Worm (Caenorhabditis elegans) whole organism, young adult: ENCODE results near the gene srx-82.

Source experiments
- C06A6.2 ChIP-seq: fragments of 200-800 bp; sonication (Bioruptor generic); conservative IDR thresholded peaks from 2 replicates; pipeline ENCODE4 v1.3.6; 2022; ENCODE audit warnings: missing genetic modification characterization, missing compliant biosample characterization
- D2030.7 ChIP-seq: fragments of 200-800 bp; sonication (Bioruptor generic); IDR thresholded peaks from 2 replicates; pipeline ENCODE4 v1.3.6; 2022; ENCODE audit warnings: missing genetic modification reagents, missing genetic modification characterization, missing compliant biosample characterization
- F23B12.7 ChIP-seq: sonication (generic microtip); optimal IDR thresholded peaks from 2 replicates; lab custom pipeline; 2017; ENCODE audit warnings: missing genetic modification characterization, mild to moderate bottlenecking, missing compliant biosample characterization, antibody characterized with exemption, moderate library complexity; ENCODE audit not compliant: insufficient read depth
- F37B4.10 ChIP-seq: fragments of 200-800 bp; sonication (Bioruptor generic); IDR thresholded peaks from 2 replicates; pipeline ENCODE4 v1.3.6; 2022; ENCODE audit warnings: missing genetic modification characterization, missing compliant biosample characterization
- F49E8.2 ChIP-seq: sonication (generic microtip); optimal IDR thresholded peaks from 3 replicates; lab custom pipeline; 2017; ENCODE audit warnings: missing genetic modification characterization, mild to moderate bottlenecking, missing compliant biosample characterization, antibody characterized with exemption, moderate library complexity; ENCODE audit not compliant: insufficient read depth
- F52B5.7 ChIP-seq: sonication (generic microtip); optimal IDR thresholded peaks from 2 replicates; lab custom pipeline; 2016; ENCODE audit warnings: mild to moderate bottlenecking, missing genetic modification characterization, missing compliant biosample characterization
- F55B11.4 ChIP-seq: sonication (generic microtip); optimal IDR thresholded peaks from 2 replicates; lab custom pipeline; 2016; ENCODE audit warnings: missing compliant biosample characterization, missing genetic modification characterization, borderline replicate concordance; ENCODE audit not compliant: insufficient read depth
- K11D2.4 ChIP-seq: fragments of 200-800 bp; sonication (Bioruptor generic); IDR thresholded peaks from 2 replicates; pipeline ENCODE4 v1.3.6; 2022; ENCODE audit warnings: missing genetic modification reagents, missing genetic modification characterization, missing compliant biosample characterization
- Y95B8A.8 ChIP-seq: fragments of 200-800 bp; sonication (Bioruptor generic); IDR thresholded peaks from 2 replicates; pipeline ENCODE4 v1.3.6; 2022; ENCODE audit warnings: missing genetic modification reagents, missing genetic modification characterization, missing compliant biosample characterization
- ama-1 ChIP-seq, 3 experiments: fragments of 150-350 bp in 1 of 3; sonication (generic microtip) in 2 of 3; optimal IDR thresholded peaks; 2 replicates each; lab custom pipeline; 2014 to 2018; ENCODE audit warnings: missing biosample characterization in 2 of 3, missing genetic modification characterization in 2 of 3, missing genetic modification reagents in 2 of 3
- aptf-3 ChIP-seq: fragments of 200-800 bp; sonication (Bioruptor generic); IDR thresholded peaks from 2 replicates; pipeline ENCODE4 v1.3.6; 2022; ENCODE audit warnings: missing genetic modification characterization, missing compliant biosample characterization
- attf-3 ChIP-seq: fragments of 200-800 bp; sonication (Bioruptor generic); conservative IDR thresholded peaks from 2 replicates; pipeline ENCODE4 v1.3.6; 2022; ENCODE audit warnings: missing genetic modification reagents, missing genetic modification characterization, missing compliant biosample characterization
- attf-5 ChIP-seq: fragments of 200-800 bp; sonication (Bioruptor generic); optimal IDR thresholded peaks from 2 replicates; lab custom pipeline; 2018; ENCODE audit warnings: mild to moderate bottlenecking, missing genetic modification characterization, missing compliant biosample characterization
- cebp-2 ChIP-seq: fragments of 200-800 bp; sonication (Bioruptor generic); IDR thresholded peaks from 2 replicates; pipeline ENCODE4 v1.3.6; 2022; ENCODE audit warnings: missing genetic modification characterization, missing compliant biosample characterization
- ceh-40 ChIP-seq: fragments of 200-800 bp; sonication (Bioruptor generic); IDR thresholded peaks from 2 replicates; pipeline ENCODE4 v1.3.6; 2022; ENCODE audit warnings: missing genetic modification characterization, missing compliant biosample characterization
- ceh-79 ChIP-seq: sonication (generic microtip); optimal IDR thresholded peaks from 2 replicates; lab custom pipeline; 2017; ENCODE audit warnings: mild to moderate bottlenecking, missing genetic modification characterization, missing compliant biosample characterization
- die-1 ChIP-seq: sonication (generic microtip); optimal IDR thresholded peaks from 2 replicates; lab custom pipeline; 2016; ENCODE audit warnings: missing genotype, mild to moderate bottlenecking, missing genetic modification characterization, missing compliant biosample characterization
- dox-1 ChIP-seq: fragments of 200-800 bp; sonication (Bioruptor generic); IDR thresholded peaks from 2 replicates; pipeline ENCODE4 v1.3.6; 2022; ENCODE audit warnings: missing genetic modification reagents, missing genetic modification characterization, missing compliant biosample characterization
- egl-44 ChIP-seq: fragments of 200-800 bp; sonication (Bioruptor generic); IDR thresholded peaks from 2 replicates; pipeline ENCODE4 v1.3.6; 2022; ENCODE audit warnings: missing genetic modification reagents, missing genetic modification characterization, missing compliant biosample characterization
- egrh-3 ChIP-seq: fragments of 200-800 bp; sonication (Bioruptor generic); IDR thresholded peaks from 2 replicates; pipeline ENCODE4 v1.3.6; 2022; ENCODE audit warnings: missing genetic modification reagents, missing genetic modification characterization, missing compliant biosample characterization
- ets-4 ChIP-seq: fragments of 200-800 bp; sonication (Bioruptor generic); optimal IDR thresholded peaks from 2 replicates; lab custom pipeline; 2018; ENCODE audit warnings: mild to moderate bottlenecking, missing genetic modification characterization, missing compliant biosample characterization
- him-1 ChIP-seq: sonication (generic microtip); optimal IDR thresholded peaks from 2 replicates; lab custom pipeline; 2016; ENCODE audit warnings: missing genotype, missing genetic modification reagents, missing genetic modification characterization, missing compliant biosample characterization
- hlh-12 ChIP-seq: sonication (generic microtip); optimal IDR thresholded peaks from 2 replicates; lab custom pipeline; 2016; ENCODE audit warnings: missing genetic modification characterization, missing compliant biosample characterization
- hlh-26 ChIP-seq: fragments of 200-800 bp; sonication (Bioruptor generic); conservative IDR thresholded peaks from 2 replicates; pipeline ENCODE4 v1.3.6; 2022; ENCODE audit warnings: missing genetic modification reagents, missing genetic modification characterization, missing compliant biosample characterization
- lin-54 ChIP-seq: fragments of 200-800 bp; sonication (Bioruptor generic); optimal IDR thresholded peaks from 2 replicates; lab custom pipeline; 2018; ENCODE audit warnings: mild to moderate bottlenecking, missing genetic modification characterization, missing compliant biosample characterization
- mel-28 ChIP-seq: sonication (generic microtip); optimal IDR thresholded peaks from 2 replicates; lab custom pipeline; 2016; ENCODE audit warnings: borderline replicate concordance, mild to moderate bottlenecking, missing genetic modification characterization, missing compliant biosample characterization
- nhr-27 ChIP-seq: fragments of 200-800 bp; sonication (Bioruptor generic); optimal IDR thresholded peaks from 2 replicates; lab custom pipeline; 2018; ENCODE audit warnings: mild to moderate bottlenecking, missing genetic modification characterization, moderate library complexity, missing compliant biosample characterization
- pbrm-1 ChIP-seq: fragments of 200-800 bp; sonication (Bioruptor generic); IDR thresholded peaks from 2 replicates; pipeline ENCODE4 v1.3.6; 2022; ENCODE audit warnings: missing genetic modification reagents, missing genetic modification characterization, missing compliant biosample characterization
- pha-4 ChIP-seq: fragments of 150-350 bp; sonication (generic microtip); optimal IDR thresholded peaks from 2 replicates; lab custom pipeline; 2014; ENCODE audit warnings: missing biosample characterization, missing genetic modification reagents, missing genetic modification characterization
- rpc-1 ChIP-seq, 2 experiments: fragments of 150-350 bp in 1 of 2; sonication (generic microtip) in 1 of 2; optimal IDR thresholded peaks; 2 replicates each; lab custom pipeline; 2014 to 2018; ENCODE audit warnings: missing biosample characterization in 1 of 2, missing genetic modification characterization in 1 of 2, missing genetic modification reagents in 1 of 2, missing genotype in 1 of 2
- sptf-2 ChIP-seq: fragments of 200-800 bp; sonication (Bioruptor generic); optimal IDR thresholded peaks from 2 replicates; lab custom pipeline; 2018; ENCODE audit warnings: mild to moderate bottlenecking, missing genetic modification characterization, missing compliant biosample characterization
- xnd-1 ChIP-seq: sonication (generic microtip); optimal IDR thresholded peaks from 2 replicates; lab custom pipeline; 2016; ENCODE audit warnings: missing genotype, missing genetic modification reagents, missing genetic modification characterization, missing compliant biosample characterization
- ztf-25 ChIP-seq: fragments of 200-800 bp; sonication (Bioruptor generic); IDR thresholded peaks from 2 replicates; pipeline ENCODE4 v1.3.6; 2022; ENCODE audit warnings: missing genetic modification reagents, missing genetic modification characterization, missing compliant biosample characterization
- ztf-28 ChIP-seq: fragments of 200-800 bp; sonication (Bioruptor generic); IDR thresholded peaks from 2 replicates; pipeline ENCODE4 v1.3.6; 2022; ENCODE audit warnings: missing genetic modification reagents, missing genetic modification characterization, missing compliant biosample characterization

The srx-82 gene

DNA sequence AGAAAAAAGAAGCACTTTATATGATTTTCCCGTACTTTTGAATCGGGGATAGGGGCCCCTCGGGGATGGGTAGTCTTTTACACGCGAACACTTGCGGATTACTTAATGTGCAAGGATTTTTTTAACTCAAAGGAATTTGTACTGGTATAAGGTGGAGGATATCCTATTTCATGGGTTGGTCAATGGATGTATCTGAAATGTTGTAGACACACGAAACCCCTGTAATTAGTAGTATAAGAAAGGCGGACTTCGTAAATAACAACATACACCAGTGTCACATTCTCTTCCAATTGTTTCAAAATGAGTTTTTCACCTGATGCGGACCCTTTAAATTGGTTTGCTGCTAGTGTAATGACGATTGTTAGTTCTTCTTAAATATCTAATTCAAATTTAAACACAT, 3.9 kb downstream of the srx-82 start, which contains the start of gene srx-80:
Gene srx-80, plus strand, starts transcription at position 301 of the 400 bp plus-strand sequence.
- TF ChIP-seq C06A6.2 (GFP tag; lab: Robert Waterston, UW), result no peak

ce11 chrV:11593888-11594287, 4.4 kb downstream of the srx-82 start:
- no peak for TF ChIP-seq xnd-1 (tag; lab: Kevin White, UChicago)
- TF ChIP-seq Y95B8A.8 (GFP tag; lab: Robert Waterston, UW), result no peak
- no peak for TF ChIP-seq pha-4 (tag; lab: Kevin White, UChicago)
- TF ChIP-seq nhr-27 (tag; lab: Kevin White, UChicago), result no peak
- TF ChIP-seq attf-5 (GFP tag; lab: Kevin White, UChicago), result no peak
- TF ChIP-seq pbrm-1 (GFP tag; lab: Robert Waterston, UW), result no peak
- TF ChIP-seq mel-28 (tag; lab: Kevin White, UChicago), result no peak
- TF ChIP-seq F37B4.10, result no peak
- no peak for TF ChIP-seq K11D2.4
- TF ChIP-seq F23B12.7 (tag; lab: Kevin White, UChicago), result no peak
- TF ChIP-seq ama-1 (optimal IDR thresholded peaks at IDR 0.05; lab: Kevin White, UChicago), result no peak
- no peak for TF ChIP-seq ama-1 (GFP tag; optimal IDR thresholded peaks at IDR 0.05; lab: Kevin White, UChicago)
- no peak for TF ChIP-seq die-1
- no peak for TF ChIP-seq lin-54 (GFP tag; lab: Kevin White, UChicago)
- no peak for TF ChIP-seq ceh-40
- no peak for TF ChIP-seq aptf-3
- TF ChIP-seq cebp-2, result no peak
- no peak for TF ChIP-seq dox-1 (GFP tag; lab: Robert Waterston, UW)
- TF ChIP-seq him-1 (tag; lab: Kevin White, UChicago), result no peak
- TF ChIP-seq hlh-26, result no peak
- no peak for TF ChIP-seq sptf-2

ce11 chrV:11598807-11599206, 9.3 kb downstream of the srx-82 start, which contains the start of gene srx-84:
Gene srx-84 (plus strand): TSS chrV:11599107.
- no peak for TF ChIP-seq D2030.7 (GFP tag; lab: Robert Waterston, UW)
- TF ChIP-seq F23B12.7 (tag; lab: Kevin White, UChicago), result no peak
- TF ChIP-seq rpc-1 (optimal IDR thresholded peaks at IDR 0.05; lab: Kevin White, UChicago), result no peak
- TF ChIP-seq rpc-1 (tag; optimal IDR thresholded peaks at IDR 0.05; lab: Kevin White, UChicago), result no peak
- no peak for TF ChIP-seq ztf-25 (GFP tag; lab: Robert Waterston, UW)
- TF ChIP-seq F52B5.7 (tag; lab: Kevin White, UChicago), result no peak
- TF ChIP-seq F55B11.4, result no peak
- no peak for TF ChIP-seq egl-44 (GFP tag; lab: Robert Waterston, UW)
- no peak for TF ChIP-seq ceh-79 (tag; lab: Kevin White, UChicago)
- no peak for TF ChIP-seq ztf-28 (GFP tag; lab: Robert Waterston, UW)
- no peak for TF ChIP-seq attf-3 (GFP tag; lab: Robert Waterston, UW)

DNA sequence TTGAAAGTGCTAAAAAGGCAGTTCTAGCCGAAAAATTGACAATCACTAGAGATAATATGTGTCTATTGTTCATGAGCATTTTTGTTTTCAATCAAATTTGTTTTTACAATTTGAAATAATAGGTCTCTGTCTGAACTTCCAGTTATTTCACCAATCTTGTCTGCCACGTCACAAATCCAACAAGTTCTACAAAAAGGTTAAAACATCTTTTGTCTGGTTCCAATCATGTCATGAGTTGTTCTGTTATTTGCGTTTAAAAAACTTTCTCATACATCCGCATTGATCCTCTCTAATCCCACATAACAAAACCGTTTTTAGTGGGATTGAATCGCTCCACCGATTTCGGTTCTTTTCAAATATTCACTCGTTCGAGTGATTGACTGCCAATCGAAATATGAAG, 11.3 kb downstream of the srx-82 start, which contains the start of gene F35B12.9:
Gene F35B12.9, plus strand, starts transcription at position 372 of the 400 bp plus-strand sequence.
- no peak for TF ChIP-seq D2030.7 (GFP tag; lab: Robert Waterston, UW)
- no peak for TF ChIP-seq ets-4 (GFP tag; lab: Kevin White, UChicago)
- TF ChIP-seq egrh-3 (GFP tag; lab: Robert Waterston, UW), result no peak
- TF ChIP-seq hlh-12, result no peak
- TF ChIP-seq F49E8.2 (tag; lab: Kevin White, UChicago), result no peak
- TF ChIP-seq, all 124 proteins: peak for 0
